Worm (Caenorhabditis elegans): Measurements from ENCODE around the gene ooc-3.

DNA sequence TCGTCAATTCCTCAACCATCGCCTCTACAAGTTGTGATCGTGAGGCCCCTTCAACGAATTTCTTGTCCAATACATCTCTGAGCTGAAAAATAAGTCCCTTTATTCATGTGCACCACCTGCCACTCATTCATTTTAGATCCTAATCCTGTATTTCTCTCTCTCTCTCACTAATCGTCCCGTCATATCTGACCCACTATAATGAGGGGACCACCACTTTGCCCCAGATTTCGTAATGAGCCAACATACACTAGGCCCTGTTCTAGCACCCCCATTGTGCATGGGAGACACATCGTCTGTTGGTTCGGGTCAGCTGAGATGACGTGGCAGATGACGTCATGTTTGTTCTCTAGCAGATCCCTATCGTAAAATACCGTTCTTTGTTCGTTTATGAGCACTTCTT lies 40.3 kb upstream of the ooc-3 start:
- peak; percentile 74 for TF ChIP-seq hmg-4 (GFP tag; optimal IDR thresholded peaks at IDR 0.05)
- TF ChIP-seq tbx-11 (GFP tag; IDR thresholded peaks at IDR 0.05) = no peak
- peak; percentile 35; the same call in 1 of the 2 replicates for TF ChIP-seq flt-1 (GFP tag; IDR thresholded peaks at IDR 0.05)
- no peak for TF ChIP-seq ama-1 (optimal IDR thresholded peaks at IDR 0.05)
- TF ChIP-seq hnd-1 (tag; optimal IDR thresholded peaks at IDR 0.05) = no peak
- TF ChIP-seq aly-1 (tag; optimal IDR thresholded peaks at IDR 0.05) = no peak
- peak; percentile 56; the same call in 1 of the 2 replicates for TF ChIP-seq sea-1 (GFP tag; conservative IDR thresholded peaks at IDR 0.05)
- TF ChIP-seq pes-1 (GFP tag; IDR thresholded peaks at IDR 0.05) = 0 out of 2 replicates have a peak, but pooled peaks have one; percentile 7
- TF ChIP-seq tbx-37 (GFP tag; conservative IDR thresholded peaks at IDR 0.05) = 0 out of 2 replicates have a peak, but pooled peaks have one; percentile 4
- TF ChIP-seq B0310.2 (tag; optimal IDR thresholded peaks at IDR 0.05) = no peak
- no peak for TF ChIP-seq ets-7 (tag; optimal IDR thresholded peaks at IDR 0.05)
- TF ChIP-seq tra-4 (tag; optimal IDR thresholded peaks at IDR 0.05) = no peak
- no peak for TF ChIP-seq ceh-13 (GFP tag; optimal IDR thresholded peaks at IDR 0.05)

Data from whole organism, early embryonic.